Worm (Caenorhabditis elegans) whole organism, late embryonic: ENCODE measurements around the gene rpl-32.

Experiments used
- ama-1 ChIP-seq: fragments of 150-350 bp; optimal IDR thresholded peaks from 2 replicates; lab custom pipeline; 2014
- ceh-14 ChIP-seq: sonication (generic microtip); optimal IDR thresholded peaks from 2 replicates; lab custom pipeline; 2016; ENCODE audit warnings: missing genotype, missing genetic modification characterization, missing compliant biosample characterization
- ceh-19 ChIP-seq: fragments of 200-800 bp; sonication (Bioruptor generic); optimal IDR thresholded peaks from 2 replicates; lab custom pipeline; 2018; ENCODE audit warnings: mild to moderate bottlenecking, missing genetic modification characterization, missing compliant biosample characterization
- ceh-2 ChIP-seq: sonication (generic microtip); optimal IDR thresholded peaks from 2 replicates; lab custom pipeline; 2016; ENCODE audit warnings: missing genotype, missing genetic modification characterization, missing compliant biosample characterization
- ceh-24 ChIP-seq: sonication (generic microtip); optimal IDR thresholded peaks from 2 replicates; lab custom pipeline; 2016; ENCODE audit warnings: mild to moderate bottlenecking, missing genetic modification characterization, missing compliant biosample characterization
- ceh-30 ChIP-seq: fragments of 150-350 bp; optimal IDR thresholded peaks from 2 replicates; lab custom pipeline; 2014; ENCODE audit warnings: missing biosample characterization, missing genetic modification characterization
- ceh-34 ChIP-seq: sonication (generic microtip); optimal IDR thresholded peaks from 2 replicates; lab custom pipeline; 2016; ENCODE audit warnings: mild to moderate bottlenecking, missing genetic modification characterization, missing compliant biosample characterization
- ceh-48 ChIP-seq: sonication (generic microtip); optimal IDR thresholded peaks from 2 replicates; lab custom pipeline; 2016; ENCODE audit warnings: missing genetic modification characterization, inconsistent platforms, missing compliant biosample characterization
- ceh-6 ChIP-seq: fragments of 200-800 bp; sonication (Bioruptor generic); optimal IDR thresholded peaks from 2 replicates; lab custom pipeline; 2018; ENCODE audit warnings: mild to moderate bottlenecking, missing genetic modification characterization, missing compliant biosample characterization
- ceh-9 ChIP-seq: sonication (generic microtip); optimal IDR thresholded peaks from 2 replicates; lab custom pipeline; 2016; ENCODE audit warnings: mild to moderate bottlenecking, missing genetic modification characterization, inconsistent platforms, missing compliant biosample characterization
- elt-2 ChIP-seq: sonication (generic microtip); optimal IDR thresholded peaks from 2 replicates; lab custom pipeline; 2016; ENCODE audit warnings: missing genetic modification reagents, missing genetic modification characterization, missing compliant biosample characterization
- ets-4 ChIP-seq: sonication (generic microtip); optimal IDR thresholded peaks from 2 replicates; lab custom pipeline; 2016; ENCODE audit warnings: missing genetic modification characterization, missing compliant biosample characterization
- eyg-1 ChIP-seq: sonication (generic microtip); optimal IDR thresholded peaks from 2 replicates; lab custom pipeline; 2016; ENCODE audit warnings: missing genotype, missing genetic modification characterization, missing compliant biosample characterization
- fkh-10 ChIP-seq: fragments of 150-350 bp; optimal IDR thresholded peaks from 2 replicates; lab custom pipeline; 2014; ENCODE audit warnings: missing biosample characterization, missing genetic modification reagents, missing genetic modification characterization
- gmeb-2 ChIP-seq: sonication (generic microtip); optimal IDR thresholded peaks from 2 replicates; lab custom pipeline; 2016; ENCODE audit warnings: missing genetic modification characterization, inconsistent platforms, missing compliant biosample characterization
- hlh-13 ChIP-seq: fragments of 200-800 bp; sonication (Bioruptor generic); optimal IDR thresholded peaks from 2 replicates; lab custom pipeline; 2018; ENCODE audit warnings: mild to moderate bottlenecking, missing genetic modification characterization, missing compliant biosample characterization
- hlh-15 ChIP-seq: sonication (generic microtip); optimal IDR thresholded peaks from 2 replicates; lab custom pipeline; 2016; ENCODE audit warnings: missing genetic modification characterization, missing compliant biosample characterization
- hlh-6 ChIP-seq: sonication (generic microtip); optimal IDR thresholded peaks from 2 replicates; lab custom pipeline; 2016; ENCODE audit warnings: missing genotype, missing genetic modification characterization, missing compliant biosample characterization
- hlh-8 ChIP-seq: sonication (generic microtip); optimal IDR thresholded peaks from 2 replicates; lab custom pipeline; 2016; ENCODE audit warnings: missing genotype, missing genetic modification characterization, missing compliant biosample characterization
- lim-6 ChIP-seq: sonication (generic microtip); optimal IDR thresholded peaks from 2 replicates; lab custom pipeline; 2016; ENCODE audit warnings: missing genetic modification characterization, missing compliant biosample characterization
- madf-2 ChIP-seq: sonication (generic microtip); optimal IDR thresholded peaks from 2 replicates; lab custom pipeline; 2017; ENCODE audit warnings: missing genetic modification characterization, missing compliant biosample characterization
- mec-3 ChIP-seq: sonication (generic microtip); optimal IDR thresholded peaks from 2 replicates; lab custom pipeline; 2016; ENCODE audit warnings: borderline replicate concordance, missing genetic modification characterization, missing compliant biosample characterization
- nfya-1 ChIP-seq: sonication (generic microtip); optimal IDR thresholded peaks from 2 replicates; lab custom pipeline; 2017; ENCODE audit warnings: missing genetic modification characterization, mild to moderate bottlenecking, missing compliant biosample characterization, antibody characterized with exemption, moderate library complexity
- nhr-232 ChIP-seq: sonication (generic microtip); optimal IDR thresholded peaks from 2 replicates; lab custom pipeline; 2016; ENCODE audit warnings: missing genetic modification characterization, missing compliant biosample characterization
- npax-4 ChIP-seq: sonication (generic microtip); optimal IDR thresholded peaks from 2 replicates; lab custom pipeline; 2016; ENCODE audit warnings: missing genetic modification characterization, missing compliant biosample characterization
- pat-9 ChIP-seq: fragments of 200-800 bp; sonication (Bioruptor generic); optimal IDR thresholded peaks from 2 replicates; lab custom pipeline; 2018; ENCODE audit warnings: mild to moderate bottlenecking, missing genetic modification characterization, moderate library complexity, missing compliant biosample characterization
- pax-1 ChIP-seq: fragments of 150-350 bp; optimal IDR thresholded peaks from 2 replicates; lab custom pipeline; 2014; ENCODE audit warnings: missing biosample characterization, missing genetic modification characterization
- pha-4 ChIP-seq: fragments of 150-350 bp; optimal IDR thresholded peaks from 2 replicates; lab custom pipeline; 2018; ENCODE audit warnings: missing biosample characterization, missing genetic modification reagents, missing genetic modification characterization
- pros-1 ChIP-seq: fragments of 150-350 bp; optimal IDR thresholded peaks from 2 replicates; lab custom pipeline; 2014; ENCODE audit warnings: missing biosample characterization, missing genetic modification reagents, missing genetic modification characterization
- ref-2 ChIP-seq: sonication (generic microtip); optimal IDR thresholded peaks from 2 replicates; lab custom pipeline; 2016; ENCODE audit warnings: missing genetic modification characterization, missing compliant biosample characterization
- sox-2 ChIP-seq: fragments of 200-800 bp; sonication (Bioruptor generic); IDR thresholded peaks from 2 replicates; pipeline ENCODE4 v1.3.6; 2022; ENCODE audit warnings: missing genetic modification reagents, missing genetic modification characterization, missing compliant biosample characterization
- syd-9 ChIP-seq: sonication (generic microtip); optimal IDR thresholded peaks from 2 replicates; lab custom pipeline; 2016; ENCODE audit warnings: mild to moderate bottlenecking, missing genetic modification characterization, moderate library complexity, missing compliant biosample characterization
- tbx-2 ChIP-seq: sonication (generic microtip); optimal IDR thresholded peaks from 2 replicates; lab custom pipeline; 2016; ENCODE audit warnings: missing genetic modification characterization, missing compliant biosample characterization
- unc-3 ChIP-seq, 2 experiments: fragments of 200-800 bp in 1 of 2; sonication (Bioruptor generic) in 1 of 2; sonication (generic microtip) in 1 of 2; conservative IDR thresholded peaks in 1 of 2; optimal IDR thresholded peaks in 1 of 2; 2 replicates each; pipeline versions ENCODE4 v1.3.6 to Lab custom; 2016 to 2022; ENCODE audit warnings: missing compliant biosample characterization in 2 of 2, missing genetic modification characterization in 2 of 2, missing genetic modification reagents in 1 of 2
- unc-55 ChIP-seq: sonication (generic microtip); optimal IDR thresholded peaks from 2 replicates; lab custom pipeline; 2017; ENCODE audit warnings: missing biosample characterization, missing genetic modification reagents, missing genetic modification characterization

The rpl-32 gene

DNA sequence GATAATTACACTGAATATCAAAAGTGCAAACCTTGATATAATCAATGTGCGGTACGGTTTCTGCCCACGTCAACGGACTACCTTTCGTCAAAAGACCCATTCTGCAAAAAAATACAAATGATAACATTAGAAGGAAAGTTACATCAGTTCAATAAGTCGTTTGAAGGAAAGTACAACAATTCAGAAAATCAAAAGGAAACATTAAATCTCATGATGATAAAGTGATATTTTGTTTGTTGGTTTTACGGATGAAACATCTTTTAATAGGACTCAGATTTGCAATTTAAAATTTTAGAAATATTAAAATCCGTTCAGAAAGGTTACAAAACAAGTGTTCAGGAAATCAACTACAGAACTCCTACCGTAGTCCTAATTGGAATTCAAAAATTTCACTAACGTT lies 18.7 kb downstream of the rpl-32 start, which contains the start of gene gcs-1:
TSS of gene gcs-1 (minus strand) at position 101 of the 400 bp plus-strand sequence.
- TF ChIP-seq syd-9 (no peak), ceh-9 (tag; lab: Kevin White, UChicago) (no peak), nfya-1 (tag; lab: Kevin White, UChicago) (no peak), mec-3 (tag; lab: Kevin White, UChicago) (no peak), unc-55 (GFP tag; lab: Kevin White, UChicago) (no peak), ref-2 (no peak), eyg-1 (tag; lab: Kevin White, UChicago) (no peak), ceh-19 (GFP tag; lab: Kevin White, UChicago) (no peak), pax-1 (tag; lab: Kevin White, UChicago) (no peak), ceh-2 (no peak)

- TF ChIP-seq ama-1 (lab: Kevin White, UChicago) (no peak), sox-2 (GFP tag; lab: Robert Waterston, UW) (no peak), hlh-6 (tag; lab: Kevin White, UChicago) (no peak), ets-4 (tag; lab: Kevin White, UChicago) (no peak), ceh-48 (tag; lab: Kevin White, UChicago) (no peak), npax-4 (no peak), pha-4 (no peak), unc-55 (GFP tag; lab: Kevin White, UChicago) (no peak), gmeb-2 (tag; lab: Kevin White, UChicago) (no peak), ceh-14 (tag; lab: Kevin White, UChicago) (no peak), lim-6 (tag; lab: Kevin White, UChicago) (no peak), tbx-2 (tag; lab: Kevin White, UChicago) (no peak)
Observed at ce11 chrII:9033034-9033433, 23.9 kb downstream of the rpl-32 start.

ce11 chrII:9031891-9032290 lies 25.0 kb downstream of the rpl-32 start:
- TF ChIP-seq syd-9 (no peak), hlh-13 (GFP tag; lab: Kevin White, UChicago) (no peak), mec-3 (tag; lab: Kevin White, UChicago) (no peak), eyg-1 (tag; lab: Kevin White, UChicago) (no peak), ceh-6 (GFP tag; lab: Kevin White, UChicago) (no peak), ceh-30 (tag; lab: Kevin White, UChicago) (no peak), hlh-15 (no peak), nhr-232 (tag; lab: Kevin White, UChicago) (no peak)

DNA sequence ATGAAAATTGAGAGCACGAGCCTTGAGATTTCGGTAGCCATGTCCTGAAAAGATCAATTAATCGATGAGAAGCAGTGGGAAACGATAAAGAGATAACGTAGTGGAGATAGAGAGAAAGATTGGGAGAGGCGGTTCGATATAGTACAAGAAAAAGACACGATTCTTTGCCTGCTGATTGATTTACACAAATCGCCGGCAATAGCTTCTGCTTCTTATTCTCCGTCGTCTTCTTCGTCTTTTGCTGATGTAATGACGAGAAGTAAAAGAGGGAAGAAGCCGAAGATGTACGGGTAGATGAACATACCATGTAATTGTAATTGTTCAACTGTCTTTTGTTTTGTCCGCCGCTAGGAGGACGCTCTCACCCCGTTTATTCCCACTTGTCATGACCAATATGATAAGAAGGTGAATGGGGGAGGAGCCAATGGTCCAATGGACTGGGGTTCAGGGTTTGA lies 27.6 kb downstream of the rpl-32 start, which contains the start of gene F37B12.1:
TSS of gene F37B12.1 (minus strand) at position 51 of the 455 bp plus-strand sequence.
- no peak for TF ChIP-seq syd-9
- TF ChIP-seq hlh-8 (tag; lab: Kevin White, UChicago) = no peak
- no peak for TF ChIP-seq ceh-2
- no peak for TF ChIP-seq ama-1 (lab: Kevin White, UChicago)
- no peak for TF ChIP-seq ceh-34 (tag; lab: Kevin White, UChicago)
- TF ChIP-seq pros-1 = no peak
- TF ChIP-seq ceh-24 (tag; lab: Kevin White, UChicago) = no peak
- no peak for TF ChIP-seq pat-9 (tag; lab: Kevin White, UChicago)
- no peak for TF ChIP-seq fkh-10 (GFP tag; lab: Kevin White, UChicago)
- no peak for TF ChIP-seq unc-3 (GFP tag; conservative IDR thresholded peaks at IDR 0.05; lab: Robert Waterston, UW)
- TF ChIP-seq unc-3 (tag; optimal IDR thresholded peaks at IDR 0.05; lab: Kevin White, UChicago) = no peak
- no peak for TF ChIP-seq pax-1 (tag; lab: Kevin White, UChicago)
- TF ChIP-seq elt-2 = no peak
- no peak for TF ChIP-seq npax-4
- no peak for TF ChIP-seq gmeb-2 (tag; lab: Kevin White, UChicago)
- TF ChIP-seq madf-2 (tag; lab: Kevin White, UChicago) = no peak
